Fruit fly (Drosophila melanogaster) whole organism, embryonic: Measurements from ENCODE around the gene CG15529.

ENCODE experiments used
- Ada2b ChIP-seq: fragments of 200-800 bp; sonication (Bioruptor generic); IDR thresholded peaks from 2 replicates; pipeline ENCODE4 v1.3.6; 2022; ENCODE audit warnings: missing biosample characterization, missing genetic modification characterization
- Aef1 ChIP-seq: fragments of 200-800 bp; sonication (Bioruptor generic); IDR thresholded peaks from 3 replicates; pipeline ENCODE4 v1.3.6; 2022; ENCODE audit warnings: missing biosample characterization, missing genetic modification characterization
- Atf3 ChIP-seq: fragments of 200-800 bp; sonication (Bioruptor generic); optimal IDR thresholded peaks from 3 replicates; lab custom pipeline; 2016; ENCODE audit warnings: missing biosample characterization, missing genetic modification characterization
- BtbVII ChIP-seq: fragments of 200-800 bp; sonication (Bioruptor generic); optimal IDR thresholded peaks from 3 replicates; lab custom pipeline; 2017; ENCODE audit warnings: missing biosample characterization, mild to moderate bottlenecking, missing genetic modification characterization
- CG10274 ChIP-seq: fragments of 200-800 bp; sonication (Bioruptor generic); optimal IDR thresholded peaks from 3 replicates; lab custom pipeline; 2017; ENCODE audit warnings: missing biosample characterization, mild to moderate bottlenecking, missing genetic modification characterization
- CG10979 ChIP-seq: fragments of 200-800 bp; sonication (Bioruptor generic); optimal IDR thresholded peaks from 2 replicates; lab custom pipeline; 2018; ENCODE audit warnings: missing biosample characterization, mild to moderate bottlenecking, missing genetic modification characterization, moderate library complexity
- CG11695 ChIP-seq: fragments of 200-800 bp; sonication (Bioruptor generic); IDR thresholded peaks from 3 replicates; pipeline ENCODE4 v1.3.6; 2022; ENCODE audit warnings: missing biosample characterization, missing genetic modification characterization
- CG11723 ChIP-seq: fragments of 200-800 bp; sonication (Bioruptor generic); optimal IDR thresholded peaks from 2 replicates; lab custom pipeline; 2017; ENCODE audit warnings: missing biosample characterization, mild to moderate bottlenecking, missing genetic modification characterization
- CG12299 ChIP-seq: fragments of 200-800 bp; sonication (Bioruptor generic); optimal IDR thresholded peaks from 2 replicates; lab custom pipeline; 2018; ENCODE audit warnings: missing biosample characterization, mild to moderate bottlenecking, missing genetic modification characterization
- CG12769 ChIP-seq: fragments of 200-800 bp; sonication (Bioruptor generic); optimal IDR thresholded peaks from 2 replicates; lab custom pipeline; 2019; ENCODE audit warnings: missing biosample characterization, mild to moderate bottlenecking, missing genetic modification characterization, moderate library complexity
- CG13424 ChIP-seq: fragments of 200-800 bp; sonication (Bioruptor generic); optimal IDR thresholded peaks from 2 replicates; lab custom pipeline; 2019; ENCODE audit warnings: missing biosample characterization, mild to moderate bottlenecking, missing genetic modification characterization, moderate library complexity
- CG14014 ChIP-seq: fragments of 200-800 bp; sonication (Bioruptor generic); IDR thresholded peaks from 2 replicates; pipeline ENCODE4 v1.3.6; 2022; ENCODE audit warnings: missing biosample characterization, missing genetic modification characterization
- CG17802 ChIP-seq: fragments of 200-800 bp; sonication (Bioruptor generic); optimal IDR thresholded peaks from 2 replicates; lab custom pipeline; 2018; ENCODE audit warnings: missing biosample characterization, mild to moderate bottlenecking, missing genetic modification characterization, moderate library complexity
- CG18619 ChIP-seq: fragments of 200-800 bp; sonication (Bioruptor generic); optimal IDR thresholded peaks from 3 replicates; lab custom pipeline; 2017; ENCODE audit warnings: missing biosample characterization, mild to moderate bottlenecking, missing genetic modification characterization
- CG3847 ChIP-seq: fragments of 200-800 bp; sonication (Bioruptor generic); IDR thresholded peaks from 2 replicates; pipeline ENCODE4 v1.3.6; 2022; ENCODE audit warnings: missing biosample characterization, missing genetic modification characterization
- CG4328 ChIP-seq: fragments of 200-800 bp; sonication (Bioruptor generic); optimal IDR thresholded peaks from 3 replicates; lab custom pipeline; 2017; ENCODE audit warnings: missing biosample characterization, missing genetic modification reagents, missing genetic modification characterization
- CG6254 ChIP-seq: fragments of 200-800 bp; sonication (Bioruptor generic); optimal IDR thresholded peaks from 3 replicates; lab custom pipeline; 2017; ENCODE audit warnings: mild to moderate bottlenecking, missing biosample characterization, missing genetic modification reagents, missing genetic modification characterization
- ERR ChIP-seq: fragments of 200-800 bp; sonication (Bioruptor generic); optimal IDR thresholded peaks from 2 replicates; lab custom pipeline; 2016; ENCODE audit warnings: missing biosample characterization, missing genetic modification characterization
- Fer2 ChIP-seq: fragments of 200-800 bp; sonication (Bioruptor generic); optimal IDR thresholded peaks from 2 replicates; lab custom pipeline; 2018; ENCODE audit warnings: missing biosample characterization, mild to moderate bottlenecking, missing genetic modification characterization, moderate library complexity
- Gsc ChIP-seq: fragments of 200-800 bp; sonication (Bioruptor generic); IDR thresholded peaks from 2 replicates; pipeline ENCODE4 v1.3.6; 2022; ENCODE audit warnings: missing biosample characterization, missing genetic modification characterization
- H2.0 ChIP-seq: fragments of 200-800 bp; sonication (Bioruptor generic); IDR thresholded peaks from 2 replicates; pipeline ENCODE4 v1.3.6; 2022; ENCODE audit warnings: missing biosample characterization, missing genetic modification characterization
- HLH3B ChIP-seq: fragments of 200-800 bp; sonication (Bioruptor generic); IDR thresholded peaks from 2 replicates; pipeline ENCODE4 v1.3.6; 2022; ENCODE audit warnings: missing biosample characterization, missing genetic modification characterization
- Hr78 ChIP-seq, 2 experiments: fragments of 200-800 bp in 1 of 2; fragments of >200 bp in 1 of 2; sonication (Bioruptor generic) in 1 of 2; optimal IDR thresholded peaks; 2 replicates each; lab custom pipeline; 2017 to 2019; ENCODE audit warnings: missing biosample characterization in 2 of 2, missing genetic modification characterization in 2 of 2, mild to moderate bottlenecking in 1 of 2, moderate library complexity in 1 of 2
- MESR4 ChIP-seq: fragments of 200-800 bp; sonication (Bioruptor generic); optimal IDR thresholded peaks from 2 replicates; lab custom pipeline; 2018; ENCODE audit warnings: missing biosample characterization, mild to moderate bottlenecking, missing genetic modification characterization, moderate library complexity
- Med ChIP-seq: fragments of 200-800 bp; sonication (Bioruptor generic); peaks from one replicate; lab custom pipeline; 2016; ENCODE audit warnings: missing biosample characterization, missing genetic modification characterization, mild to moderate bottlenecking, inconsistent platforms, moderate library complexity
- Mrtf ChIP-seq: fragments of 200-800 bp; sonication (Bioruptor generic); IDR thresholded peaks from 3 replicates; pipeline ENCODE4 v1.3.6; 2022; ENCODE audit warnings: missing biosample characterization, missing genetic modification characterization
- NK7.1 ChIP-seq: fragments of 200-800 bp; sonication (Bioruptor generic); optimal IDR thresholded peaks from 3 replicates; lab custom pipeline; 2016; ENCODE audit warnings: missing biosample characterization, missing genetic modification characterization
- Nf-YB ChIP-seq: fragments of 200-800 bp; sonication (Bioruptor generic); optimal IDR thresholded peaks from 3 replicates; lab custom pipeline; 2019; ENCODE audit warnings: missing biosample characterization, mild to moderate bottlenecking, missing genetic modification characterization, moderate library complexity
- Ptx1 ChIP-seq: fragments of 200-800 bp; sonication (Bioruptor generic); IDR thresholded peaks from 2 replicates; pipeline ENCODE4 v1.3.6; 2022; ENCODE audit warnings: missing biosample characterization, missing genetic modification characterization
- Rx ChIP-seq: fragments of 200-800 bp; sonication (Bioruptor generic); IDR thresholded peaks from 2 replicates; pipeline ENCODE4 v1.3.6; 2022; ENCODE audit warnings: missing biosample characterization, missing genetic modification characterization
- Xrp1 ChIP-seq: fragments of 200-800 bp; sonication (Bioruptor generic); IDR thresholded peaks from 2 replicates; pipeline ENCODE4 v1.3.6; 2022; ENCODE audit warnings: missing biosample characterization, missing genetic modification characterization
- bsh ChIP-seq, 2 experiments: fragments of 200-800 bp; sonication (Bioruptor generic); optimal IDR thresholded peaks; 2 replicates each; lab custom pipeline; 2017 to 2018; ENCODE audit warnings: mild to moderate bottlenecking in 2 of 2, missing biosample characterization in 2 of 2, missing genetic modification characterization in 2 of 2, moderate library complexity in 1 of 2
- chif ChIP-seq, 2 experiments: fragments of 200-800 bp; sonication (Bioruptor generic); optimal IDR thresholded peaks; 3 replicates each; lab custom pipeline; 2016; ENCODE audit warnings: missing biosample characterization in 2 of 2, missing genetic modification characterization in 2 of 2
- chm ChIP-seq: fragments of 200-800 bp; sonication (Bioruptor generic); IDR thresholded peaks from 2 replicates; pipeline ENCODE4 v1.3.6; 2022; ENCODE audit warnings: missing biosample characterization, missing genetic modification characterization
- gem ChIP-seq: fragments of 200-800 bp; sonication (Bioruptor generic); optimal IDR thresholded peaks from 2 replicates; lab custom pipeline; 2019; ENCODE audit warnings: missing biosample characterization, mild to moderate bottlenecking, missing genetic modification characterization, moderate library complexity
- grau ChIP-seq: fragments of 200-800 bp; optimal IDR thresholded peaks from 3 replicates; lab custom pipeline; 2019; ENCODE audit warnings: missing biosample characterization, mild to moderate bottlenecking, missing genetic modification characterization, moderate library complexity
- kah ChIP-seq: fragments of 200-800 bp; sonication (Bioruptor generic); optimal IDR thresholded peaks from 2 replicates; lab custom pipeline; 2018; ENCODE audit warnings: missing biosample characterization, mild to moderate bottlenecking, missing genetic modification characterization
- lov ChIP-seq, 2 experiments: fragments of 200-800 bp in 1 of 2; fragments of >200 bp in 1 of 2; sonication (Bioruptor generic) in 1 of 2; IDR thresholded peaks in 1 of 2; optimal IDR thresholded peaks in 1 of 2; 2 replicates in 1 of 2; 3 replicates in 1 of 2; pipeline versions ENCODE4 v1.3.6 to Lab custom; 2017 to 2022; ENCODE audit warnings: missing biosample characterization in 1 of 2, missing genetic modification characterization in 1 of 2
- mam ChIP-seq: fragments of 200-800 bp; sonication (Bioruptor generic); optimal IDR thresholded peaks from 3 replicates; lab custom pipeline; 2016; ENCODE audit warnings: missing biosample characterization, missing genetic modification characterization
- otp ChIP-seq: fragments of 200-800 bp; sonication (Bioruptor generic); IDR thresholded peaks from 3 replicates; pipeline ENCODE4, ENCODE4 v1.3.6; 2022; ENCODE audit warnings: missing biosample characterization, missing genetic modification characterization
- psq ChIP-seq: fragments of 200-800 bp; sonication (Bioruptor generic); optimal IDR thresholded peaks from 2 replicates; lab custom pipeline; 2017; ENCODE audit warnings: missing biosample characterization, missing genetic modification characterization
- rib ChIP-seq: fragments of 200-800 bp; sonication (Bioruptor generic); IDR thresholded peaks from 2 replicates; pipeline ENCODE4 v1.3.6; 2022; ENCODE audit warnings: missing biosample characterization, missing genetic modification characterization
- row ChIP-seq: fragments of 200-800 bp; sonication (Bioruptor generic); IDR thresholded peaks from 3 replicates; pipeline ENCODE4 v1.3.6; 2022; ENCODE audit warnings: missing biosample characterization, missing genetic modification characterization
- sc ChIP-seq, 3 experiments: fragments of >200 bp in 2 of 3; fragments of 200-800 bp in 1 of 3; sonication (Bioruptor generic) in 1 of 3; optimal IDR thresholded peaks; 2 replicates in 2 of 3; 3 replicates in 1 of 3; lab custom pipeline; 2017; ENCODE audit warnings: mild to moderate bottlenecking in 1 of 3, missing biosample characterization in 1 of 3, missing genetic modification characterization in 1 of 3, missing genetic modification reagents in 1 of 3
- sens ChIP-seq: fragments of 200-800 bp; sonication (Bioruptor generic); peaks from one replicate; lab custom pipeline; 2016; ENCODE audit warnings: missing biosample characterization, missing genetic modification characterization
- sisA ChIP-seq: fragments of 200-800 bp; sonication (Bioruptor generic); IDR thresholded peaks from 2 replicates; pipeline ENCODE4 v1.3.6; 2022; ENCODE audit warnings: missing biosample characterization, missing genetic modification characterization
- twi ChIP-seq: fragments of 200-800 bp; optimal IDR thresholded peaks from 2 replicates; lab custom pipeline; 2019; ENCODE audit warnings: missing biosample characterization, mild to moderate bottlenecking, missing genetic modification characterization, moderate library complexity
- vfl ChIP-seq: fragments of 200-800 bp; sonication (Bioruptor generic); optimal IDR thresholded peaks from 2 replicates; lab custom pipeline; 2016; ENCODE audit warnings: missing biosample characterization, missing genetic modification characterization
- vvl ChIP-seq: fragments of 200-800 bp; sonication (Bioruptor generic); IDR thresholded peaks from 2 replicates; pipeline ENCODE4 v1.3.6; 2022; ENCODE audit warnings: missing biosample characterization, missing genetic modification characterization
- zen2 ChIP-seq: fragments of 200-800 bp; sonication (Bioruptor generic); IDR thresholded peaks from 3 replicates; pipeline ENCODE4 v1.3.6; 2022; ENCODE audit warnings: missing biosample characterization, missing genetic modification characterization; ENCODE audit not compliant: partially characterized antibody

CG15529 gene

DNA sequence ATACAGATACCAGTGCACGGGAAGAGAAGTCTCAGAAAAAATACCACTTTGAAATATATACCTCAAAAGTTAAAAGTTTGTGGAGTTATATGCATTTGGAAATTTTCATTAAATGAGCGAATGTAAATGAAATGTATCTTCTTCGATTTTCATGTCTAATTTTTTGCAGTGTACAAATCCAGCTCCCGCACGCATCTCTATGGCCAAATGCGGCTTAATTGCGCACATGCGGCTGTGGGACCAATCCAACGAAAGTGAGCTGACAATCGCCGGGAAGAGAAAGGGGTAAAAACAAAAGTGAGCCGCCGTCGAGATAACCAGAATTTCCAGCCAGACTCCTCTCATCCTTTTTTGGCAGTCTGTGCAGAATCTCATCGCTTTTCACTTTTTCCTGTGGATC is 12.3 kb downstream of the CG15529 start (continued):
- peak; percentile 10 for TF ChIP-seq CG6254 (GFP tag; lab: Kevin White, UChicago)
- TF ChIP-seq Ada2b (GFP tag; lab: Robert Waterston, UW), result peak; percentile 28; the same call in 1 of the 2 replicates
- TF ChIP-seq ERR, result no peak
- TF ChIP-seq Mrtf (GFP tag; lab: Robert Waterston, UW), result peak; percentile 31; the same call in 1 of the 3 replicates
- no peak for TF ChIP-seq CG4328 (GFP tag; lab: Kevin White, UChicago)
- TF ChIP-seq Gsc (GFP tag; lab: Robert Waterston, UW), result no peak
- TF ChIP-seq Hr78 (GFP tag; optimal IDR thresholded peaks at IDR 0.05; lab: Kevin White, UChicago), result peak in 1 of 2 experiments; percentile 11
- TF ChIP-seq CG3847, result no peak
- no peak for TF ChIP-seq Atf3 (GFP tag; lab: Kevin White, UChicago)
- peak; percentile 25 for TF ChIP-seq grau
- TF ChIP-seq CG10274 (GFP tag; lab: Kevin White, UChicago), result no peak
- no peak for TF ChIP-seq Nf-YB (GFP tag; lab: Kevin White, UChicago)
- no peak for TF ChIP-seq lov (optimal IDR thresholded peaks at IDR 0.05; lab: Kevin White, UChicago)
- TF ChIP-seq lov (GFP tag; IDR thresholded peaks at IDR 0.05; lab: Robert Waterston, UW), result no peak
- TF ChIP-seq CG11723 (GFP tag; lab: Kevin White, UChicago), result no peak
- TF ChIP-seq CG12299, result no peak
- peak; percentile 42 for TF ChIP-seq CG10979 (tag; lab: Kevin White, UChicago)
- no peak for TF ChIP-seq CG17802 (tag; lab: Kevin White, UChicago)
- no peak for TF ChIP-seq MESR4 (GFP tag; lab: Kevin White, UChicago)
- TF ChIP-seq Aef1 (GFP tag; lab: Robert Waterston, UW), result no peak
- TF ChIP-seq chm (GFP tag; lab: Robert Waterston, UW), result no peak
- TF ChIP-seq chif (GFP tag; optimal IDR thresholded peaks at IDR 0.05; lab: Kevin White, UChicago), result peak; percentile 14 to 18
- no peak for TF ChIP-seq gem
- TF ChIP-seq Xrp1 (GFP tag; lab: Robert Waterston, UW), result peak; percentile 68; the same call in 1 of the 2 replicates
- TF ChIP-seq row, result peak; percentile 54
- TF ChIP-seq mam (GFP tag; lab: Kevin White, UChicago), result peak; percentile 5
- TF ChIP-seq NK7.1 (GFP tag; lab: Kevin White, UChicago), result no peak
- TF ChIP-seq psq, result no peak
- TF ChIP-seq H2.0 (GFP tag; lab: Robert Waterston, UW), result 0 out of 2 replicates have a peak, but pooled peaks have one; percentile 30
- no peak for TF ChIP-seq otp (GFP tag; lab: Robert Waterston, UW)
- peak; percentile 81 for TF ChIP-seq sens
- TF ChIP-seq kah (GFP tag; lab: Kevin White, UChicago), result no peak
- TF ChIP-seq Fer2 (tag; lab: Kevin White, UChicago), result no peak
- TF ChIP-seq twi (tag; lab: Kevin White, UChicago), result no peak
- peak; percentile 58 for TF ChIP-seq CG14014 (GFP tag; lab: Robert Waterston, UW)
- TF ChIP-seq vfl (GFP tag; lab: Kevin White, UChicago), result no peak
- no peak for TF ChIP-seq CG12769 (tag; lab: Kevin White, UChicago)
- peak; percentile 4 for TF ChIP-seq CG13424 (tag; lab: Kevin White, UChicago)
- no peak for TF ChIP-seq sc (optimal IDR thresholded peaks at IDR 0.05; lab: Kevin White, UChicago)
- TF ChIP-seq sc (GFP tag; optimal IDR thresholded peaks at IDR 0.05; lab: Kevin White, UChicago), result no peak
- 0 out of 3 replicates have a peak, but pooled peaks have one; percentile 12 for TF ChIP-seq CG11695 (GFP tag; lab: Robert Waterston, UW)
- TF ChIP-seq Med (GFP tag; lab: Kevin White, UChicago), result peak; percentile 81
- TF ChIP-seq vvl (GFP tag; lab: Robert Waterston, UW), result peak; percentile 84
- TF ChIP-seq sisA (GFP tag; lab: Robert Waterston, UW), result peak; percentile 55; the same call in 1 of the 2 replicates
- peak; percentile 64 for TF ChIP-seq HLH3B (GFP tag; lab: Robert Waterston, UW)
- TF ChIP-seq zen2, result no peak
- TF ChIP-seq rib (GFP tag; lab: Robert Waterston, UW), result no peak
- peak; percentile 36; the same call in 1 of the 2 replicates for TF ChIP-seq Rx (GFP tag; lab: Robert Waterston, UW)
- TF ChIP-seq Ptx1 (GFP tag; lab: Robert Waterston, UW), result peak; percentile 63
- no peak for TF ChIP-seq CG18619 (GFP tag; lab: Kevin White, UChicago)
- no peak for TF ChIP-seq BtbVII (GFP tag; lab: Kevin White, UChicago)
- peak in 1 of 2 experiments; percentile 45 for TF ChIP-seq bsh (GFP tag; optimal IDR thresholded peaks at IDR 0.05; lab: Kevin White, UChicago)
